Worm (Caenorhabditis elegans) whole organism, L4/young adult: ENCODE results near the gene C50D2.2.

Experiments used
- W03F9.2 ChIP-seq: fragments of 150-350 bp; optimal IDR thresholded peaks from 2 replicates; lab custom pipeline; 2014; ENCODE audit warnings: missing biosample characterization, missing genetic modification characterization
- him-1 ChIP-seq: sonication (generic microtip); optimal IDR thresholded peaks from 2 replicates; lab custom pipeline; 2016; ENCODE audit warnings: missing genotype, missing genetic modification reagents, missing genetic modification characterization, missing compliant biosample characterization

DNA sequence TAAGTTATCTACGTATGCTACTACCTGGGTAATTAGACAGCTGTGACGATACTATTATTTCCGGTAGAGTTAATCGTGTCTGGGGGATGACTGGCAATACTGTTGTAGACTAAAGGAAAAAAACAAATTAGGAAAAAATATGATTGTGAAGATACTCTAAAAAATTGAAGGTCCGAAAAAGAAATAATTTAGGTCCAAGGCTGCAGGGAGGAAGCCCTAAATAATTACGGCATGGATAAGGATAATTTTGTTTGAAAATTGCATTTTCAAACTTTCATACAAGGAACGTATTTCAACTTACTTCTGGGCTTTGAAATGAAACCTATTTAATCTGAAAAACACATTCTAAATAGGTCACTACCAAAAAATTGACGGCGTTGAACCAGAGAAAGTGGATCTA, 20.0 kb downstream of the C50D2.2 start, which contains the start of gene srd-3:
- TF ChIP-seq W03F9.2 (tag; lab: Kevin White, UChicago) = no peak
- no peak for TF ChIP-seq him-1
